Worm (Caenorhabditis elegans): Measurements from ENCODE around the gene srx-136.

Gene srx-136

ce11 chrV:13857132-13857531 lies at the start of gene srx-136:
Gene srx-136, plus strand, starts transcription at chrV:13857432.
- no peak for TF ChIP-seq unc-62 (GFP tag; optimal IDR thresholded peaks at IDR 0.05)

ce11 chrV:13808462-13808867 lies 48.8 kb upstream of the srx-136 start:
- no peak for TF ChIP-seq unc-62 (GFP tag; optimal IDR thresholded peaks at IDR 0.05)

ce11 chrV:13812330-13812729 lies 44.9 kb upstream of the srx-136 start:
- no peak for TF ChIP-seq unc-62 (GFP tag; optimal IDR thresholded peaks at IDR 0.05)

- no peak for TF ChIP-seq unc-62 (GFP tag; optimal IDR thresholded peaks at IDR 0.05)
These were observed 44.3 kb upstream of the srx-136 start, which contains the start of gene ceh-24 for ce11 chrV:13812931-13813330. Gene ceh-24, plus strand, starts transcription at chrV:13813231.

DNA sequence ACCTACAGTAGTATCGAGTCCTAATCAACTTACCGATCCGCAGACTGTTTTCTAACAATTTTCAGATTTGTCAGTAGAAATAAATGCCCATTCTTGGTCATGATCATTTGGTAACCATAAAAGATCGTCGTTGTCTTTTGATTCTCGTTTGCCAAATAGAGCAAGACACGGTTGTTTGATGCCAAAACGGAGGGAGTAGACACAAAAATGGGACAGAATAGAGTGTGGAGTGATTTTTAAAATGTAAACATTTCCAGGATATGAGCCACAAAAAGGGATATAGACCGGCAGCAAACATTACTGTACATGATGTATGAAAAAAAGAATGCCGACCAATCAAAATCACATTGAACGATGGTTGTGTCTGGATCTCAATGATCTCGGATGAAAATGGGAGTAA lies 40.4 kb upstream of the srx-136 start, which contains the start of gene F55B12.2:
F55B12.2 (minus strand) TSS at position 101 of the 400 bp plus-strand sequence.
- no peak for TF ChIP-seq unc-62 (GFP tag; optimal IDR thresholded peaks at IDR 0.05)

DNA sequence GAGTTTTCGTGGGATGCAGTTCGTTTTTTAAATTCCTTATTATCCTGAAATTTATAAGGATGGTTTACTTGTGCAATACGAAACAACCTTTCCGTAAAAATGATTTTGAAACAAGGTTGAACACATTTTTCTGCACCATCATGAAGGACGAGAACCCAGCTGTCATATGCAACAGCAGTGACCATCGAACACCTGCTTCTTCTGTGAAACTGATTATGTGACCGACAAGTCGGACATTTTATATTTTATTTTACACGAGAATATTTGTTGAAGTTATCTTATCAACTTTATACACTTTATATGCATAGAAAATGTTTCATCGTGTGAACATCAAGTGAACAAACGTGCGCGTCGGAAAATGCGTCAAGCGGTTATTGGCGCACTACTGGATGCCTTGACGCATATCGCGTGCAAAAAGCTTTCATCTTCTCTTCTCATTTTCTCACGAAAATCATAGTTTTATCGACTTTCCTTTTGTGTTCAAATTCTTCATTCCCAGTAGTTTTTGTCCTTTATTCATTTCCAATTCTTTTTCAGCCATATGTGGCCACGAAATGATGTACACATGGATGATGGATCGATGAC lies 38.3 kb upstream of the srx-136 start, which contains the start of gene sel-10:
sel-10 (plus strand) TSS at position 538 of the 585 bp plus-strand sequence.
- no peak for TF ChIP-seq unc-62 (GFP tag; optimal IDR thresholded peaks at IDR 0.05)

DNA sequence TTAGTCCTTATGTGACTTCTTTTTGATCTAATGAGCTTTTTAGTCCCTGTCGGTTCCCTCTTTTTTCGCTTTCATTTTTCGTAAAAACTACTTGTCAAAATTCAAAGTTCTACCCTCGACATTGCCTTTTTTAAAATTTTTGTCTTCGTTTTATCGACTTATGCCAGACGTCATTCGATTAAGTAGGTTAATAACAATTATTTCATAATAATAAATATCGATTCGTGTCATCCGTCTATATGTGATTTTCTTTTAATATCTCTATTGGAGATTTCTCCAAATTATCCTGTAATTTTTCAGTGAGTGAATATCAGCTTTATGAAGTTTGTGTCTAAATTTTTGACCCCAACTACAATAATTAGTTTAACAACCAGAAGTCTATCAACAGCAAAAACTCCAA lies 34.5 kb upstream of the srx-136 start, which contains the start of gene hpo-31:
hpo-31 (plus strand) TSS at position 301 of the 400 bp plus-strand sequence.
- TF ChIP-seq unc-62 (GFP tag; optimal IDR thresholded peaks at IDR 0.05), result no peak

- TF ChIP-seq unc-62 (GFP tag; optimal IDR thresholded peaks at IDR 0.05), result no peak
These were observed 29.3 kb upstream of the srx-136 start, which contains the start of gene nrf-5 for ce11 chrV:13827920-13828319. Gene nrf-5, plus strand, starts transcription at chrV:13828267.

- no peak for TF ChIP-seq unc-62 (GFP tag; optimal IDR thresholded peaks at IDR 0.05)
These were observed 26.4 kb upstream of the srx-136 start, which contains the start of gene str-165 for ce11 chrV:13830813-13831212. Gene str-165, plus strand, starts transcription at chrV:13831113.

DNA sequence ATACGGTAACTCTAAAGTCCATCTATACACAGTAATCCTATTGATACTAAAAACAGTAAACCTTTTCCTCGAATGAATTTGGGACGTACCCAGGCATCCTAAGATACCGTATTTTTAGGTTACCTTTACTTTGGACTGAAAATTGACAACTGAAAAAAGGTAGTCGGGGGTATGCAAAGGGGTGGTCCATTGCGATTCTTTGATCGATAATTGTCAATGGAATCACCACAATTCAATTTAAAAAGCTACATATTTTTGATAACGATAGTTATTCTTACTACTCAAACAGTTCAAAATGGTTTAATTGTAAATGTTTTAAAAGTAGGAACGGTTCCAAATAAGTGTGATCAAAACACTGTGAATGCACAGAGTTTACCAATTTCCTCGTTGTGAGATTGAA lies 23.3 kb upstream of the srx-136 start, which contains the start of gene srx-129:
srx-129 (plus strand) TSS at position 301 of the 400 bp plus-strand sequence.
- no peak for TF ChIP-seq unc-62 (GFP tag; optimal IDR thresholded peaks at IDR 0.05)

DNA sequence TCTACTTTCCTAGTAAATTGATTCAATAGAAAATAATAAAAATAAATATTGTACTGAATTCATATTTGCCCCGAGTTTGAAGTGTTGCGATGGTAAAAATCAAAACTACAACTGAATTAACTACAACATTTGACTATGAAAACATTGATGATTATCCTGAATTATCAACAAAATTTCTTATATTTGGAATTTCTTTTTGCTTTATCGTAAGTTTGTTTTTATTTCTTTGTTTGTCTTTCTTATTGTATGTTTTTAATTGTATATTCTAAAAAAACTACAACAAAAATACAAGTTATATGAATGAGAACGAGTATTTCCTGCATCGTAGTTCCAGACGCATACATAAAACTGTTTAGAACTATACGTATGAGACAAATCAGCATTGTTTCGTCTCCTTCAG lies 20.1 kb upstream of the srx-136 start, which contains the start of gene srx-128:
srx-128 (plus strand) TSS at position 301 of the 400 bp plus-strand sequence.
- no peak for TF ChIP-seq unc-62 (GFP tag; optimal IDR thresholded peaks at IDR 0.05)

ce11 chrV:13839433-13839832 lies 17.8 kb upstream of the srx-136 start, which contains the start of gene F55B12.10:
Gene F55B12.10, plus strand, starts transcription at chrV:13839733.
- no peak for TF ChIP-seq unc-62 (GFP tag; optimal IDR thresholded peaks at IDR 0.05)

DNA sequence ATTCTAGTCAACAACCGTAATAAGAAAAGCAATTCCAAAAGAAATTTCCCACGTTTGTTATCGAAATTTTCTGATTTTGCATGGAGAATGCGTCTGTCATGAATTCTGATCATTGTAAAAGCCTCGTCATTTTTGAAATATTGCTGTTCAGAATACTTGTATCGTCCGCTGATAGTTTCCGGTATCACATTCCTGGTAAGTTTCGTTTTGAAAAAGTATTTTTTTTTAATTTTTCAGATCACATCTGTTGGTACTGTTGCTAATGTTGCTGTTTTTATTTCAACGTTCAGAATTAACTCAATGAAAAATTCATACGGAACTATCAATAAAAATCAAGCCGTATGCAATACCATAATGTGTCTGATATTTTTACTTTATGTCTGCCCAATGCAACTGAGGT lies 16.3 kb upstream of the srx-136 start, which contains the start of gene srx-17:
srx-17 (plus strand) TSS at position 301 of the 400 bp plus-strand sequence.
- TF ChIP-seq unc-62 (GFP tag; optimal IDR thresholded peaks at IDR 0.05), result no peak

DNA sequence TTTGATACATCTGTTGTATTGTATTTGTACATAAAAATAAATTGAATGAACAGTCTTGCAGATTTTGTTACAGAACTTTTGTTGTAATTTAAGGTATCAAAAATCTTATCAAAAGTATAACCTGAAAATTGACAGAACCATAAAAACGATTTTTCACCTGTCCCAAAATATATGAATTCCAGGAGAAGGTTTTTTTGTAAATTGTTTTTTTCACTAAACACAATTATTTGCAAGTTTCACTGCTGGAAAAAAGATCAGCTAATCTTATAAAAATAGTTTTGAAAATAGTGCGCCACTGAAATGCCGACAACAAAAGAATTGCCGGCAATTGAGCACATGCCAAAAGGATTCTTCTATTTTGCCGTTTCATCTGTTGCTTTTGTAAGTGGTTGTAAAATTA lies 14.1 kb upstream of the srx-136 start, which contains the start of gene srx-130:
srx-130 (plus strand) TSS at position 301 of the 400 bp plus-strand sequence.
- TF ChIP-seq unc-62 (GFP tag; optimal IDR thresholded peaks at IDR 0.05), result no peak

DNA sequence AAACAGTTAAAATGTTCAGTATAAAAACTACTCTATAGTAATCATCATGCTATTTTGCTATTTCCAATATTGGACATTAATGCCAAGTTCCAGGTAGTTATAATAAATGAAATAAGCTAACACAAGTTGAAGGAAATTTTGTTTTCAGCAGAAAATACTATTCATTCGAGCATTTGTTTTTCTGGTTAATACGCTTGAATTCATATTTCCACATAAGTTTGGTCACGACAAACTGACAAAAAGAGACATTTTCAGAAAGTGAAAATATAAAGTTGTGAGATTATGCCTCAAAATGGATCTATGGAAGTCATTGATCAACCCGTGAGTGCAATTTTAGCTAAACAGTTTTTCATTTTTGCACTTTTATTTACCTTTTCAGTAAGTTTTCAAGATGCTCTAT lies 12.1 kb upstream of the srx-136 start, which contains the start of gene srx-131:
srx-131 (plus strand) TSS at position 301 of the 400 bp plus-strand sequence.
- no peak for TF ChIP-seq unc-62 (GFP tag; optimal IDR thresholded peaks at IDR 0.05)

ce11 chrV:13848379-13848778 lies 8.9 kb upstream of the srx-136 start, which contains the start of gene srx-133:
Gene srx-133, plus strand, starts transcription at chrV:13848679.
- no peak for TF ChIP-seq unc-62 (GFP tag; optimal IDR thresholded peaks at IDR 0.05)

- no peak for TF ChIP-seq unc-62 (GFP tag; optimal IDR thresholded peaks at IDR 0.05)
These were observed 7.1 kb upstream of the srx-136 start, which contains the start of gene hpx-2 for ce11 chrV:13850170-13850569. Gene hpx-2, plus strand, starts transcription at chrV:13850470.
